Fruit fly (Drosophila melanogaster) whole organism, prepupa: ENCODE data around the gene Grx3.

Source experiments
- CG8632 ChIP-seq: fragments of 200-800 bp; sonication (Bioruptor generic); optimal IDR thresholded peaks from 3 replicates; lab custom pipeline; 2016; ENCODE audit warnings: missing biosample characterization, missing genetic modification characterization
- Met ChIP-seq: fragments of 200-800 bp; sonication (Bioruptor generic); optimal IDR thresholded peaks from 3 replicates; lab custom pipeline; 2016; ENCODE audit warnings: missing biosample characterization, missing genetic modification characterization
- eg ChIP-seq: fragments of 200-800 bp; sonication (Bioruptor generic); IDR thresholded peaks from 3 replicates; pipeline ENCODE4 v1.3.6; 2022; ENCODE audit warnings: missing biosample characterization, missing genetic modification characterization

DNA sequence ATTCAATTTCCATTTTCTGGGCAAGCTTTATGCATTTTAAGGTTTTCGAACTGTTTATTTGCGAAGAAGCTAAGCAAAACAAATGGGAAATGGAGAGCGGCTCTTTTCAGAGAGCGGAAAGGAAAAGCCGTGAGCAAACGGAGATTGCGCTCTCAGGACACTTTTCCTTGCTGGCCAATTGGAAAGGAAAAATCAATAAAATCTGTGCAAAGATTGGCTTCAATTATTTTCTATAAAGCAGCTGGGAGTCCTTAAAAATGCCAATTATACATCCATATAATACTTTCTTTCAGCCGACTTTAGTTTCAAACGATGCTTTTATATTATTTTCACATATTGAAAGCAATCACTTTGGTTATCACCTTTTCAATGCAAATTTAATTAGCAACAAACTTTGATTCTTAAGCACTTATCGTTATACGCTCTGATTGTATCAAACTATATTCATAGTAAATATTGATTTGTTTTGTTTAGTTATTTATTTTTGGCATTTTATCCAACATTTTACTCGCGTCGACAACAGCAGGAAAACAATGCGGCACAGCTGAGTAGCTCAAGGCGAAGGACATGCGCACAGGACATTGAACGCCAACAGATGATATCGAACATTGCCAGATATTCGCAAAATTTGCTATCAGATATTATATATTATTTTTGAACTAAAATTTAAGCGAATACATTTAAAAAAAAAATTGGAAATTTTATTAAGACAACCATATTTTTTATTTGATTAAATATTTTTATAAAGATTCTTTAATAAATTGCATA is 11.5 kb upstream of the Grx3 start, which contains the start of gene CG9395:
- TF ChIP-seq CG8632 (GFP tag; lab: Kevin White, UChicago) (no peak), Met (no peak), eg (no peak)
